Fruit fly (Drosophila melanogaster) whole organism, pupa: ENCODE results near the gene Cap-H2.

Source experiments
- CG10348 ChIP-seq: fragments of 200-800 bp; sonication (Bioruptor generic); IDR thresholded peaks from 2 replicates; pipeline ENCODE4 v1.3.6; 2022; ENCODE audit warnings: missing biosample characterization, missing genetic modification characterization
- CG12605 ChIP-seq: fragments of 200-800 bp; sonication (Bioruptor generic); IDR thresholded peaks from 2 replicates; pipeline ENCODE4 v1.3.6; 2022; ENCODE audit warnings: missing biosample characterization, missing genetic modification characterization
- CG13204 ChIP-seq: fragments of 200-800 bp; sonication (Bioruptor generic); optimal IDR thresholded peaks from 2 replicates; lab custom pipeline; 2018; ENCODE audit warnings: missing biosample characterization, mild to moderate bottlenecking, missing genetic modification characterization, moderate library complexity
- CG14655 ChIP-seq: fragments of 200-800 bp; sonication (Bioruptor generic); optimal IDR thresholded peaks from 3 replicates; lab custom pipeline; 2017; ENCODE audit warnings: mild to moderate bottlenecking, missing biosample characterization, missing genetic modification reagents, missing genetic modification characterization
- CG15710 ChIP-seq: fragments of 200-800 bp; sonication (Bioruptor generic); optimal IDR thresholded peaks from 2 replicates; lab custom pipeline; 2018; ENCODE audit warnings: missing biosample characterization, mild to moderate bottlenecking, missing genetic modification characterization, moderate library complexity
- CG17806 ChIP-seq: fragments of 200-800 bp; sonication (Bioruptor generic); optimal IDR thresholded peaks from 2 replicates; lab custom pipeline; 2018; ENCODE audit warnings: missing biosample characterization, mild to moderate bottlenecking, missing genetic modification characterization, moderate library complexity
- CG32121 ChIP-seq: fragments of 200-800 bp; sonication (Bioruptor generic); IDR thresholded peaks from 2 replicates; pipeline ENCODE4 v1.3.6; 2022; ENCODE audit warnings: missing biosample characterization, missing genetic modification characterization
- CG34367 ChIP-seq: fragments of 200-800 bp; sonication (Bioruptor generic); optimal IDR thresholded peaks from 2 replicates; lab custom pipeline; 2018; ENCODE audit warnings: missing biosample characterization, mild to moderate bottlenecking, missing genetic modification characterization
- CG4496 ChIP-seq: fragments of 200-800 bp; sonication (Bioruptor generic); IDR thresholded peaks from 3 replicates; pipeline ENCODE4 v1.3.6; 2022; ENCODE audit warnings: missing biosample characterization, missing genetic modification characterization
- CG8159 ChIP-seq: fragments of 200-800 bp; sonication (Bioruptor generic); optimal IDR thresholded peaks from 3 replicates; lab custom pipeline; 2018; ENCODE audit warnings: missing biosample characterization, mild to moderate bottlenecking, missing genetic modification characterization, moderate library complexity
- CG8301 ChIP-seq: fragments of 200-800 bp; sonication (Bioruptor generic); optimal IDR thresholded peaks from 2 replicates; lab custom pipeline; 2018; ENCODE audit warnings: missing biosample characterization, mild to moderate bottlenecking, missing genetic modification characterization
- CG9948 ChIP-seq: fragments of 200-800 bp; sonication (Bioruptor generic); optimal IDR thresholded peaks from 2 replicates; lab custom pipeline; 2018; ENCODE audit warnings: missing biosample characterization, mild to moderate bottlenecking, missing genetic modification characterization, moderate library complexity
- D1 ChIP-seq: fragments of 200-800 bp; sonication (Bioruptor generic); optimal IDR thresholded peaks from 2 replicates; lab custom pipeline; 2018; ENCODE audit warnings: missing biosample characterization, mild to moderate bottlenecking, missing genetic modification characterization, moderate library complexity
- EcR ChIP-seq: fragments of 200-800 bp; sonication (Bioruptor generic); optimal IDR thresholded peaks from 3 replicates; lab custom pipeline; 2019; ENCODE audit warnings: missing biosample characterization, missing genetic modification characterization, mild to moderate bottlenecking, moderate library complexity, missing genetic modification reagents
- Ets98B ChIP-seq: fragments of 200-800 bp; sonication (Bioruptor generic); IDR thresholded peaks from 2 replicates; pipeline ENCODE4 v1.3.6; 2022; ENCODE audit warnings: missing biosample characterization, missing genetic modification characterization
- Pif1A ChIP-seq: fragments of 200-800 bp; sonication (Bioruptor generic); optimal IDR thresholded peaks from 3 replicates; lab custom pipeline; 2016; ENCODE audit warnings: missing biosample characterization, missing genetic modification characterization
- Pif1B ChIP-seq: fragments of 200-800 bp; sonication (Bioruptor generic); optimal IDR thresholded peaks from 3 replicates; lab custom pipeline; 2016; ENCODE audit warnings: missing biosample characterization, missing genetic modification characterization
- Snoo ChIP-seq: fragments of 200-800 bp; sonication (Bioruptor generic); optimal IDR thresholded peaks from 3 replicates; lab custom pipeline; 2017; ENCODE audit warnings: missing biosample characterization, mild to moderate bottlenecking, missing genetic modification characterization, inconsistent platforms
- fd96Ca ChIP-seq: fragments of 200-800 bp; sonication (Bioruptor generic); IDR thresholded peaks from 3 replicates; pipeline ENCODE4 v1.3.6; 2022; ENCODE audit warnings: missing biosample characterization, missing genetic modification characterization
- gl ChIP-seq: fragments of 200-800 bp; sonication (Bioruptor generic); optimal IDR thresholded peaks from 2 replicates; lab custom pipeline; 2018; ENCODE audit warnings: missing biosample characterization, mild to moderate bottlenecking, missing genetic modification characterization
- rn ChIP-seq: fragments of 200-800 bp; sonication (Bioruptor generic); IDR thresholded peaks from 2 replicates; pipeline ENCODE4 v1.3.6; 2022; ENCODE audit warnings: missing biosample characterization, missing genetic modification characterization

Cap-H2 gene

dm6 chr3R:10778151-10778550, 17.0 kb downstream of the Cap-H2 start:
- no peak for TF ChIP-seq CG13204 (GFP tag; lab: Kevin White, UChicago)
- no peak for TF ChIP-seq Ets98B (GFP tag; lab: Robert Waterston, UW)
- TF ChIP-seq Pif1A, result no peak
- TF ChIP-seq CG32121 (GFP tag; lab: Robert Waterston, UW), result no peak
- no peak for TF ChIP-seq D1 (tag; lab: Kevin White, UChicago)
- no peak for TF ChIP-seq CG9948 (tag; lab: Kevin White, UChicago)
- no peak for TF ChIP-seq EcR (GFP tag; lab: Kevin White, UChicago)
- no peak for TF ChIP-seq rn
- TF ChIP-seq CG12605 (GFP tag; lab: Robert Waterston, UW), result no peak
- no peak for TF ChIP-seq CG34367 (tag; lab: Kevin White, UChicago)
- no peak for TF ChIP-seq CG17806 (tag; lab: Kevin White, UChicago)
- TF ChIP-seq gl (tag; lab: Kevin White, UChicago), result no peak
- TF ChIP-seq fd96Ca (GFP tag; lab: Robert Waterston, UW), result no peak
- no peak for TF ChIP-seq Snoo (tag; lab: Kevin White, UChicago)
- no peak for TF ChIP-seq CG8159 (tag; lab: Kevin White, UChicago)
- no peak for TF ChIP-seq CG15710 (tag; lab: Kevin White, UChicago)
- TF ChIP-seq CG8301, result no peak
- no peak for TF ChIP-seq CG14655 (GFP tag; lab: Kevin White, UChicago)
- no peak for TF ChIP-seq CG4496 (GFP tag; lab: Robert Waterston, UW)
- TF ChIP-seq, all 21 proteins: peak for 0

- no peak for TF ChIP-seq CG10348
Observed at dm6 chr3R:10779269-10779668, 18.2 kb downstream of the Cap-H2 start, which contains the start of gene Desi. Gene Desi, plus strand, starts transcription at chr3R:10779569.

dm6 chr3R:10780161-10780560, 19.1 kb downstream of the Cap-H2 start:
- TF ChIP-seq CG4496 (GFP tag; lab: Robert Waterston, UW) (no peak), Snoo (tag; lab: Kevin White, UChicago) (no peak), rn (no peak), CG8159 (tag; lab: Kevin White, UChicago) (no peak), D1 (tag; lab: Kevin White, UChicago) (no peak), CG8301 (no peak), EcR (GFP tag; lab: Kevin White, UChicago) (no peak), gl (tag; lab: Kevin White, UChicago) (no peak), CG13204 (GFP tag; lab: Kevin White, UChicago) (no peak), CG9948 (tag; lab: Kevin White, UChicago) (no peak), Ets98B (GFP tag; lab: Robert Waterston, UW) (no peak), CG34367 (tag; lab: Kevin White, UChicago) (no peak), Pif1A (no peak), CG14655 (GFP tag; lab: Kevin White, UChicago) (no peak), CG17806 (tag; lab: Kevin White, UChicago) (no peak)

- TF ChIP-seq CG15710 (tag; lab: Kevin White, UChicago) (no peak), CG8159 (tag; lab: Kevin White, UChicago) (no peak), D1 (tag; lab: Kevin White, UChicago) (no peak), gl (tag; lab: Kevin White, UChicago) (no peak), CG17806 (tag; lab: Kevin White, UChicago) (no peak), EcR (GFP tag; lab: Kevin White, UChicago) (no peak), CG13204 (GFP tag; lab: Kevin White, UChicago) (no peak), Pif1A (no peak), fd96Ca (GFP tag; lab: Robert Waterston, UW) (no peak), Pif1B (GFP tag; lab: Kevin White, UChicago) (no peak), Ets98B (GFP tag; lab: Robert Waterston, UW) (no peak), CG14655 (GFP tag; lab: Kevin White, UChicago) (no peak), CG8301 (no peak), CG32121 (GFP tag; lab: Robert Waterston, UW) (no peak), CG9948 (tag; lab: Kevin White, UChicago) (no peak), Snoo (tag; lab: Kevin White, UChicago) (no peak), CG10348 (no peak), rn (no peak), CG34367 (tag; lab: Kevin White, UChicago) (no peak)
Observed at dm6 chr3R:10782167-10782566, 21.1 kb downstream of the Cap-H2 start, which contains the start of gene CG42633. Gene CG42633, minus strand, starts transcription at chr3R:10782267.

- TF ChIP-seq CG17806 (tag; lab: Kevin White, UChicago) (peak; percentile 59), Snoo (tag; lab: Kevin White, UChicago) (peak; percentile 46), CG32121 (GFP tag; lab: Robert Waterston, UW) (no peak; the same call in 1 of the 2 replicates), CG4496 (GFP tag; lab: Robert Waterston, UW) (peak; percentile 77), CG15710 (tag; lab: Kevin White, UChicago) (peak; percentile 73), rn (no peak), gl (tag; lab: Kevin White, UChicago) (no peak), CG9948 (tag; lab: Kevin White, UChicago) (peak; percentile 55), CG8159 (tag; lab: Kevin White, UChicago) (peak; percentile 70), EcR (GFP tag; lab: Kevin White, UChicago) (no peak), CG34367 (tag; lab: Kevin White, UChicago) (no peak), CG14655 (GFP tag; lab: Kevin White, UChicago) (no peak), Pif1B (GFP tag; lab: Kevin White, UChicago) (no peak), Ets98B (GFP tag; lab: Robert Waterston, UW) (no peak)
Observed at dm6 chr3R:10784058-10784499, 23.0 kb downstream of the Cap-H2 start, which contains the start of the genes mRpL37 and Rbp1. Gene mRpL37, minus strand, starts transcription at chr3R:10784092. Gene Rbp1, plus strand, starts transcription at chr3R:10784383.
